Worm (Caenorhabditis elegans): ENCODE measurements around the gene F31E3.6.

F31E3.6 gene

ce11 chrIII:6958674-6959241, 23.1 kb upstream of the F31E3.6 start (continued):
- no peak for TF ChIP-seq ceh-27 (GFP tag; optimal IDR thresholded peaks at IDR 0.05)
- peak; percentile 36 for TF ChIP-seq B0035.1 (tag; optimal IDR thresholded peaks at IDR 0.05)
- TF ChIP-seq mes-4 (tag; optimal IDR thresholded peaks at IDR 0.05): no peak
- TF ChIP-seq snpc-4 (GFP tag; optimal IDR thresholded peaks at IDR 0.05): no peak
- TF ChIP-seq snpc-4 (tag; optimal IDR thresholded peaks at IDR 0.05): no peak
- TF ChIP-seq F39B2.1 (GFP tag; IDR thresholded peaks at IDR 0.05): 0 out of 2 replicates have a peak, but pooled peaks have one; percentile 13
- TF ChIP-seq chd-7 (tag; optimal IDR thresholded peaks at IDR 0.05): no peak
- peak; percentile 82 for TF ChIP-seq B0336.3 (GFP tag; IDR thresholded peaks at IDR 0.05)
- TF ChIP-seq K11D2.4 (GFP tag; IDR thresholded peaks at IDR 0.05): no peak
- no peak for TF ChIP-seq ceh-40 (GFP tag; IDR thresholded peaks at IDR 0.05)
- TF ChIP-seq rec-8 (tag; optimal IDR thresholded peaks at IDR 0.05): peak in 1 of 2 experiments; percentile 9
- no peak for TF ChIP-seq attf-5 (GFP tag; optimal IDR thresholded peaks at IDR 0.05)
- no peak for TF ChIP-seq hmg-20 (GFP tag; IDR thresholded peaks at IDR 0.05)
- TF ChIP-seq nhr-80 (tag; optimal IDR thresholded peaks at IDR 0.05): no peak
- no peak for TF ChIP-seq nhr-27 (tag; optimal IDR thresholded peaks at IDR 0.05)
- no peak for TF ChIP-seq ceh-58 (GFP tag; IDR thresholded peaks at IDR 0.05)
- no peak for TF ChIP-seq gei-17 (GFP tag; optimal IDR thresholded peaks at IDR 0.05)
- no peak for TF ChIP-seq D2030.7 (GFP tag; IDR thresholded peaks at IDR 0.05)
- TF ChIP-seq efl-1 (GFP tag; optimal IDR thresholded peaks at IDR 0.05): peak; percentile 64
- no peak for TF ChIP-seq cebp-2 (GFP tag; IDR thresholded peaks at IDR 0.05)
- no peak for TF ChIP-seq lir-1 (GFP tag; conservative IDR thresholded peaks at IDR 0.05)
- TF ChIP-seq pha-4 (tag; optimal IDR thresholded peaks at IDR 0.05): no peak
- no peak for TF ChIP-seq ets-4 (GFP tag; optimal IDR thresholded peaks at IDR 0.05)
- TF ChIP-seq egl-18 (GFP tag; IDR thresholded peaks at IDR 0.05): no peak
- no peak for TF ChIP-seq B0261.1 (tag; optimal IDR thresholded peaks at IDR 0.05)
- TF ChIP-seq Y56A3A.18 (GFP tag; IDR thresholded peaks at IDR 0.05): 0 out of 2 replicates have a peak, but pooled peaks have one; percentile 46
- TF ChIP-seq lin-26 (GFP tag; IDR thresholded peaks at IDR 0.05): no peak
- no peak for TF ChIP-seq ztf-18 (tag; optimal IDR thresholded peaks at IDR 0.05)
- TF ChIP-seq lsy-27 (tag; optimal IDR thresholded peaks at IDR 0.05; ENCODE audit: borderline replicate concordance, insufficient read depth): no peak
- TF ChIP-seq B0019.2 (GFP tag; conservative IDR thresholded peaks at IDR 0.05): no peak
- TF ChIP-seq egl-44 (GFP tag; IDR thresholded peaks at IDR 0.05): no peak
- 0 out of 2 replicates have a peak, but pooled peaks have one; percentile 21 for TF ChIP-seq pbrm-1 (GFP tag; IDR thresholded peaks at IDR 0.05)
- no peak for TF ChIP-seq ceh-79 (tag; optimal IDR thresholded peaks at IDR 0.05)
- TF ChIP-seq madf-8 (GFP tag; conservative IDR thresholded peaks at IDR 0.05): peak; percentile 45; the same call in 1 of the 2 replicates
- no peak for TF ChIP-seq K12H6.12 (tag; optimal IDR thresholded peaks at IDR 0.05)
- no peak for TF ChIP-seq rcor-1 (GFP tag; IDR thresholded peaks at IDR 0.05)
- no peak for TF ChIP-seq sptf-2 (GFP tag; optimal IDR thresholded peaks at IDR 0.05)
- no peak for TF ChIP-seq dox-1 (GFP tag; IDR thresholded peaks at IDR 0.05)
- TF ChIP-seq F52B5.7 (tag; optimal IDR thresholded peaks at IDR 0.05): no peak
- TF ChIP-seq sea-2 (GFP tag; IDR thresholded peaks at IDR 0.05): no peak
- peak; percentile 99 for TF ChIP-seq him-1 (tag; optimal IDR thresholded peaks at IDR 0.05)
- no peak for TF ChIP-seq tbp1 (GFP tag; optimal IDR thresholded peaks at IDR 0.05)
- no peak for TF ChIP-seq sdz-38 (tag; optimal IDR thresholded peaks at IDR 0.05)
- TF ChIP-seq mcd-1 (GFP tag; IDR thresholded peaks at IDR 0.05): no peak
- no peak for TF ChIP-seq C06A6.2 (GFP tag; conservative IDR thresholded peaks at IDR 0.05)
- TF ChIP-seq nfya-1 (tag; optimal IDR thresholded peaks at IDR 0.05; ENCODE audit: borderline replicate concordance, insufficient read depth): no peak
- peak; percentile 5 for TF ChIP-seq repo-1 (tag; optimal IDR thresholded peaks at IDR 0.05)

Data from whole organism, young adult.